Fruit fly (Drosophila melanogaster): ENCODE measurements around the gene dnd.

The dnd gene

DNA sequence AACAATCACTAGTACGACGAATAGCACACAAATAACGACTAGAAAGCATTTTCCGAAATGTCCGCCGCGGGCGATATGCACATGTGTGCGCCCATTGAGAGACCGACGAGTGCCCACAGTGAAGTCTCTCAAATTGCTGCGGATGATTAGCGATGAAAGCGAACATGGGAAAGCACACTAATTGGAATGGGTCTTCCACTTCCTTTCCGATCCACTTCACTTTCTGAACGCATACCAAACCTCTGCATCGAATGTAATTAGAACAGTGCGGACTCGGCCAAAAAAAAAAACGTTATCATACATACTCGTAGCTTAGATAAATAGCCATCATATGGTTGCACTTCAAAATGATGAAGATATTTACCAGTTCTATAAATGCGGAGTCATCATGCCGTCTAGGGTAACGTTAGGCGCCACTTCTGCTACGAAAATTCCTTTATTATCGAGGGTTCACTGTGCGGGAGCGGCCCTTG lies 37.1 kb downstream of the dnd start (continued):
- no peak for TF ChIP-seq sima (GFP tag; optimal IDR thresholded peaks at IDR 0.05)
- TF ChIP-seq CG8478 (optimal IDR thresholded peaks at IDR 0.05): no peak
- no peak for TF ChIP-seq bbx (GFP tag; IDR thresholded peaks at IDR 0.05; ENCODE audit: partially characterized antibody)
- no peak for TF ChIP-seq Hey (tag; optimal IDR thresholded peaks at IDR 0.05)
- TF ChIP-seq mirr (GFP tag; optimal IDR thresholded peaks at IDR 0.05): no peak
- TF ChIP-seq CG18764 (GFP tag; optimal IDR thresholded peaks at IDR 0.05): no peak
- TF ChIP-seq CG4328 (GFP tag; optimal IDR thresholded peaks at IDR 0.05): no peak
- no peak for TF ChIP-seq CG34224 (GFP tag; IDR thresholded peaks at IDR 0.05; ENCODE audit: partially characterized antibody)
- no peak for TF ChIP-seq zen2 (GFP tag; IDR thresholded peaks at IDR 0.05; ENCODE audit: partially characterized antibody)
- TF ChIP-seq CG7839 (tag; optimal IDR thresholded peaks at IDR 0.05): peak; percentile 45
- TF ChIP-seq sens (GFP tag): peak; percentile 93
- no peak for TF ChIP-seq gcm2 (GFP tag; optimal IDR thresholded peaks at IDR 0.05)
- TF ChIP-seq pros (GFP tag; optimal IDR thresholded peaks at IDR 0.05): peak; percentile 51
- peak; percentile 51 for TF ChIP-seq CG7556 (GFP tag; optimal IDR thresholded peaks at IDR 0.05)
- TF ChIP-seq tap (tag; optimal IDR thresholded peaks at IDR 0.05): no peak
- peak; percentile 7 for TF ChIP-seq CG30403 (GFP tag; optimal IDR thresholded peaks at IDR 0.05)
- TF ChIP-seq psq (GFP tag; optimal IDR thresholded peaks at IDR 0.05): no peak
- TF ChIP-seq Tbp (GFP tag; optimal IDR thresholded peaks at IDR 0.05): no peak
- no peak for TF ChIP-seq CG16779 (GFP tag; IDR thresholded peaks at IDR 0.05)
- peak; percentile 17 for TF ChIP-seq CG18599 (GFP tag; optimal IDR thresholded peaks at IDR 0.05)
- no peak for TF ChIP-seq yki (optimal IDR thresholded peaks at IDR 0.05)
- no peak for TF ChIP-seq HLH4C (GFP tag; IDR thresholded peaks at IDR 0.05; ENCODE audit: partially characterized antibody)
- TF ChIP-seq Rfx (GFP tag; IDR thresholded peaks at IDR 0.05): no peak
- TF ChIP-seq CG12659 (GFP tag; optimal IDR thresholded peaks at IDR 0.05): peak; percentile 36
- peak; percentile 27 for TF ChIP-seq Lhr (GFP tag; optimal IDR thresholded peaks at IDR 0.05)
- no peak for TF ChIP-seq stwl (tag; optimal IDR thresholded peaks at IDR 0.05)
- TF ChIP-seq CG15514 (GFP tag; optimal IDR thresholded peaks at IDR 0.05): no peak
- TF ChIP-seq chif (GFP tag; optimal IDR thresholded peaks at IDR 0.05): peak; percentile 37 to 67
- TF ChIP-seq CG13424 (tag; optimal IDR thresholded peaks at IDR 0.05): peak; percentile 57
- no peak for TF ChIP-seq lov (optimal IDR thresholded peaks at IDR 0.05)
- TF ChIP-seq lov (GFP tag; IDR thresholded peaks at IDR 0.05): 0 out of 3 replicates have a peak, but pooled peaks have one; percentile 65
- no peak for TF ChIP-seq CG7372 (GFP tag; IDR thresholded peaks at IDR 0.05)
- TF ChIP-seq CG11093 (GFP tag; IDR thresholded peaks at IDR 0.05): no peak
- TF ChIP-seq pfk (GFP tag; optimal IDR thresholded peaks at IDR 0.05): no peak
- TF ChIP-seq Dfd (GFP tag; optimal IDR thresholded peaks at IDR 0.05): no peak
- no peak for TF ChIP-seq aop (GFP tag; IDR thresholded peaks at IDR 0.05)
- TF ChIP-seq Meics (GFP tag; optimal IDR thresholded peaks at IDR 0.05): no peak
- peak; percentile 33; the same call in 1 of the 2 replicates for TF ChIP-seq rib (GFP tag; IDR thresholded peaks at IDR 0.05)
- peak; percentile 59 for TF ChIP-seq Xbp1 (GFP tag; optimal IDR thresholded peaks at IDR 0.05)
- TF ChIP-seq CG1529 (GFP tag; optimal IDR thresholded peaks at IDR 0.05): peak; percentile 19
- no peak for TF ChIP-seq CG6765 (GFP tag; optimal IDR thresholded peaks at IDR 0.05)
- TF ChIP-seq gsb (GFP tag; IDR thresholded peaks at IDR 0.05): no peak
- no peak for TF ChIP-seq CG14014 (GFP tag; IDR thresholded peaks at IDR 0.05)
- peak; percentile 42 for TF ChIP-seq az2 (GFP tag; optimal IDR thresholded peaks at IDR 0.05)
- TF ChIP-seq CG5953 (GFP tag; IDR thresholded peaks at IDR 0.05): no peak
- no peak for TF ChIP-seq gce (GFP tag; IDR thresholded peaks at IDR 0.05)
- no peak for TF ChIP-seq CG10565 (GFP tag; optimal IDR thresholded peaks at IDR 0.05)
- TF ChIP-seq jigr1 (GFP tag; IDR thresholded peaks at IDR 0.05): 0 out of 3 replicates have a peak, but pooled peaks have one; percentile 36
- no peak for TF ChIP-seq Gsc (GFP tag; IDR thresholded peaks at IDR 0.05)
- TF ChIP-seq CG7357 (GFP tag; IDR thresholded peaks at IDR 0.05): 0 out of 3 replicates have a peak, but pooled peaks have one; percentile 13
- TF ChIP-seq Elba2 (GFP tag; optimal IDR thresholded peaks at IDR 0.05): no peak
- TF ChIP-seq wdn (GFP tag; IDR thresholded peaks at IDR 0.05): no peak

Measured in whole organism, embryonic.